Fruit fly (Drosophila melanogaster) whole organism, wandering third instar larva: ENCODE measurements around the gene spirit.

Experiments used
- CG9705 ChIP-seq: fragments of 200-800 bp; sonication (Bioruptor generic); optimal IDR thresholded peaks from 2 replicates; lab custom pipeline; 2018; ENCODE audit warnings: missing biosample characterization, mild to moderate bottlenecking, missing genetic modification characterization
- GATAd ChIP-seq: sonication (Bioruptor generic); optimal IDR thresholded peaks from 2 replicates; lab custom pipeline; 2016; ENCODE audit warnings: missing biosample characterization, missing genetic modification characterization
- Hr78 ChIP-seq: fragments of >200 bp; optimal IDR thresholded peaks from 2 replicates; lab custom pipeline; 2017; ENCODE audit warnings: missing biosample characterization, missing genetic modification characterization
- Myc ChIP-seq: fragments of >200 bp; optimal IDR thresholded peaks from 2 replicates; lab custom pipeline; 2017
- OdsH ChIP-seq: fragments of 200-800 bp; sonication (Bioruptor generic); optimal IDR thresholded peaks from 2 replicates; lab custom pipeline; 2016; ENCODE audit warnings: missing biosample characterization, mild to moderate bottlenecking, missing genetic modification characterization
- fru ChIP-seq: fragments of 200-800 bp; sonication (Bioruptor generic); optimal IDR thresholded peaks from 3 replicates; lab custom pipeline; 2016; ENCODE audit warnings: missing biosample characterization, mild to moderate bottlenecking, missing genetic modification characterization
- lola ChIP-seq: fragments of >200 bp; optimal IDR thresholded peaks from 2 replicates; lab custom pipeline; 2017; ENCODE audit warnings: missing biosample characterization, missing genetic modification characterization
- pan ChIP-seq: fragments of >200 bp; optimal IDR thresholded peaks from 2 replicates; lab custom pipeline; 2017
- psq ChIP-seq: fragments of 200-800 bp; sonication (Bioruptor generic); optimal IDR thresholded peaks from 3 replicates; lab custom pipeline; 2017; ENCODE audit warnings: missing biosample characterization, mild to moderate bottlenecking, missing genetic modification characterization, moderate library complexity
- usp ChIP-seq: fragments of >200 bp; optimal IDR thresholded peaks from 2 replicates; lab custom pipeline; 2017; ENCODE audit warnings: missing biosample characterization, missing genetic modification characterization

dm6 chrX:8579097-8579496 lies 5.7 kb upstream of the spirit start:
- TF ChIP-seq pan (no peak), lola (GFP tag; lab: Kevin White, UChicago) (no peak), usp (GFP tag; lab: Kevin White, UChicago) (no peak), psq (GFP tag; lab: Kevin White, UChicago) (no peak), Hr78 (GFP tag; lab: Kevin White, UChicago) (no peak), CG9705 (GFP tag; lab: Kevin White, UChicago) (no peak), OdsH (no peak), GATAd (no peak), Myc (lab: Kevin White, UChicago) (no peak), fru (GFP tag; lab: Kevin White, UChicago) (no peak)
